Fruit fly (Drosophila melanogaster): ENCODE results near the gene CG3014.

Gene CG3014

dm6 chr3R:7785784-7786183 is 16.8 kb downstream of the CG3014 start, which contains the start of gene CG18745:
CG18745 (minus strand) TSS chr3R:7786119.
- TF ChIP-seq CG9705 (GFP tag; optimal IDR thresholded peaks at IDR 0.05) (no peak), Hnf4 (GFP tag; optimal IDR thresholded peaks at IDR 0.05) (no peak), jim (GFP tag; optimal IDR thresholded peaks at IDR 0.05) (no peak), h (GFP tag; optimal IDR thresholded peaks at IDR 0.05) (no peak), rgr (GFP tag; optimal IDR thresholded peaks at IDR 0.05) (peak; percentile 15), Rel (GFP tag; optimal IDR thresholded peaks at IDR 0.05) (no peak), Rel (tag; optimal IDR thresholded peaks at IDR 0.05) (peak; percentile 40), OdsH (GFP tag; optimal IDR thresholded peaks at IDR 0.05) (no peak), Jra (GFP tag; optimal IDR thresholded peaks at IDR 0.05) (peak; percentile 11)

dm6 chr3R:7782933-7783686 is 19.5 kb downstream of the CG3014 start, which contains the start of gene CG18747:
CG18747 (minus strand) TSS chr3R:7783446.
- TF ChIP-seq jim (GFP tag; optimal IDR thresholded peaks at IDR 0.05): no peak
- TF ChIP-seq HLH106 (tag; optimal IDR thresholded peaks at IDR 0.05): no peak
- TF ChIP-seq Rel (GFP tag; optimal IDR thresholded peaks at IDR 0.05): no peak
- peak; percentile 35 for TF ChIP-seq Rel (tag; optimal IDR thresholded peaks at IDR 0.05)
- no peak for TF ChIP-seq CrebA (GFP tag; optimal IDR thresholded peaks at IDR 0.05; ENCODE audit: borderline replicate concordance)

dm6 chr3R:7779620-7780019 is 23.0 kb downstream of the CG3014 start:
- no peak for TF ChIP-seq Sp1 (GFP tag; optimal IDR thresholded peaks at IDR 0.05)
- TF ChIP-seq Myc (optimal IDR thresholded peaks at IDR 0.05): peak; percentile 57
- TF ChIP-seq pan (optimal IDR thresholded peaks at IDR 0.05): no peak
- TF ChIP-seq brk (GFP tag; optimal IDR thresholded peaks at IDR 0.05): no peak

- TF ChIP-seq jim (GFP tag; optimal IDR thresholded peaks at IDR 0.05) (no peak), HLH106 (tag; optimal IDR thresholded peaks at IDR 0.05) (no peak), Mio (GFP tag; optimal IDR thresholded peaks at IDR 0.05) (no peak), Vsx2 (GFP tag; optimal IDR thresholded peaks at IDR 0.05; ENCODE audit: partially characterized antibody) (no peak), pan (optimal IDR thresholded peaks at IDR 0.05) (no peak), N (GFP tag; optimal IDR thresholded peaks at IDR 0.05) (no peak), Myc (optimal IDR thresholded peaks at IDR 0.05) (no peak), Rel (GFP tag; optimal IDR thresholded peaks at IDR 0.05) (no peak), Rel (tag; optimal IDR thresholded peaks at IDR 0.05) (no peak), woc (GFP tag; optimal IDR thresholded peaks at IDR 0.05) (no peak), dl (GFP tag; optimal IDR thresholded peaks at IDR 0.05; ENCODE audit: insufficient read depth in 1 of 2, partially characterized antibody in 2 of 2) (no peak), CG32264 (GFP tag; optimal IDR thresholded peaks at IDR 0.05) (no peak), Jra (GFP tag; optimal IDR thresholded peaks at IDR 0.05) (no peak), dsf (GFP tag; optimal IDR thresholded peaks at IDR 0.05; ENCODE audit: borderline replicate concordance) (no peak), CrebA (GFP tag; optimal IDR thresholded peaks at IDR 0.05; ENCODE audit: borderline replicate concordance) (no peak), dmrt93B (GFP tag; optimal IDR thresholded peaks at IDR 0.05) (no peak), rgr (GFP tag; optimal IDR thresholded peaks at IDR 0.05) (no peak)
Observed at dm6 chr3R:7771656-7772055, 30.9 kb downstream of the CG3014 start, which contains the start of gene CG11286. CG11286 (minus strand) TSS chr3R:7771756.

DNA sequence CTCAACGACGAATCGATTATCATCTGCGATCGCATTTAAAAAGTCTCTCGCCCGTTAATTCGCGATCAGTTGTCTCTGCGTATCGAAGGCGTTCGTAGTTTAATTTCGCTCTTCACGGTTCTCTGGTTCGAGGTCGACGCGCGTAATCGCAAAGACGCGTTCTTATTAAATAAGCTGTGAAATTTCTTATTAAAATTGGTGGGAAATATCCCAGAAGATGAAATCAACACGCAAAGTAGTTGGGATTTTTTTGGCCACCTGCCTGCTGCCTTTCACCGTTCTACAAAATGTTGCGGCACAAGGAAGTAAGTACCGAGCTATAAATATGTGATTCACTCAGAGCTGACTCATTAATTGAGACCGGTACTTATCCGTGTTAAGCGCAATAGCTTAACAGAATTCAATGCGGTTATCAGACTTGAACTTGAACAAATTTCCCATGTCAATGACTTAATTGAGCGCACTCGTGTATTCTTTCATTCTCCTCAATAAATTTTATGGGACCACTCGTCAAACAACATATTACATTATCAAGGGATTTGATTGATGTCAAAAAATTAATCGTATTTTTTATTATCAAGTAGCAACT is 41.5 kb downstream of the CG3014 start:
- TF ChIP-seq Hnf4 (GFP tag; optimal IDR thresholded peaks at IDR 0.05): no peak
- TF ChIP-seq Rel (GFP tag; optimal IDR thresholded peaks at IDR 0.05): no peak
- TF ChIP-seq Rel (tag; optimal IDR thresholded peaks at IDR 0.05): peak; percentile 55
- TF ChIP-seq CG9705 (GFP tag; optimal IDR thresholded peaks at IDR 0.05): no peak
- no peak for TF ChIP-seq pan (optimal IDR thresholded peaks at IDR 0.05)
- TF ChIP-seq tai (GFP tag; optimal IDR thresholded peaks at IDR 0.05): no peak
- TF ChIP-seq HLH106 (tag; optimal IDR thresholded peaks at IDR 0.05): no peak
- no peak for TF ChIP-seq Sp1 (GFP tag; optimal IDR thresholded peaks at IDR 0.05)
- TF ChIP-seq dsf (GFP tag; optimal IDR thresholded peaks at IDR 0.05; ENCODE audit: borderline replicate concordance): no peak

dm6 chr3R:7759486-7759885 is 43.1 kb downstream of the CG3014 start, which contains the start of gene Sp7:
Sp7 (plus strand) TSS chr3R:7759786.
- no peak for TF ChIP-seq CrebA (GFP tag; optimal IDR thresholded peaks at IDR 0.05; ENCODE audit: borderline replicate concordance)
- no peak for TF ChIP-seq Dif (GFP tag; optimal IDR thresholded peaks at IDR 0.05; ENCODE audit: partially characterized antibody)
- TF ChIP-seq h (GFP tag; optimal IDR thresholded peaks at IDR 0.05): no peak
- TF ChIP-seq sage (GFP tag; optimal IDR thresholded peaks at IDR 0.05): no peak
- no peak for TF ChIP-seq Hr83 (GFP tag; optimal IDR thresholded peaks at IDR 0.05; ENCODE audit: poor library complexity, severe bottlenecking)

Measured in whole organism, wandering third instar larva.